Fruit fly (Drosophila melanogaster): Measurements from ENCODE around the gene CG43703.

CG43703 gene

dm6 chr2L:3806197-3807030 lies 41.1 kb downstream of the CG43703 start:
- TF ChIP-seq Gug (GFP tag; IDR thresholded peaks at IDR 0.05), result no peak
- peak; percentile 94 for TF ChIP-seq nerfin-1 (tag; optimal IDR thresholded peaks at IDR 0.05)
- no peak for TF ChIP-seq CG11723 (GFP tag; optimal IDR thresholded peaks at IDR 0.05)
- no peak for TF ChIP-seq kah (GFP tag; optimal IDR thresholded peaks at IDR 0.05)
- no peak for TF ChIP-seq sug (tag; optimal IDR thresholded peaks at IDR 0.05)
- no peak for TF ChIP-seq esg (GFP tag; conservative IDR thresholded peaks at IDR 0.05)
- no peak for TF ChIP-seq CG15601 (tag; optimal IDR thresholded peaks at IDR 0.05)
- no peak for TF ChIP-seq ac (GFP tag; optimal IDR thresholded peaks at IDR 0.05)
- no peak for TF ChIP-seq cato (GFP tag; optimal IDR thresholded peaks at IDR 0.05; ENCODE audit: borderline replicate concordance)
- TF ChIP-seq CG4282 (GFP tag; optimal IDR thresholded peaks at IDR 0.05), result no peak
- no peak for TF ChIP-seq salm (tag; optimal IDR thresholded peaks at IDR 0.05)
- peak; percentile 1 for TF ChIP-seq CG12155 (GFP tag; optimal IDR thresholded peaks at IDR 0.05)
- TF ChIP-seq mirr (GFP tag; optimal IDR thresholded peaks at IDR 0.05), result no peak
- no peak for TF ChIP-seq vvl (GFP tag; IDR thresholded peaks at IDR 0.05)
- TF ChIP-seq Jarid2 (GFP tag; optimal IDR thresholded peaks at IDR 0.05), result no peak
- no peak for TF ChIP-seq dmrt99B (tag; optimal IDR thresholded peaks at IDR 0.05)
- no peak for TF ChIP-seq CG4328 (GFP tag; optimal IDR thresholded peaks at IDR 0.05)
- no peak for TF ChIP-seq NC2α (GFP tag; optimal IDR thresholded peaks at IDR 0.05)
- TF ChIP-seq Deaf1 (tag; optimal IDR thresholded peaks at IDR 0.05), result peak; percentile 73
- no peak for TF ChIP-seq Neu2 (GFP tag; optimal IDR thresholded peaks at IDR 0.05; ENCODE audit: borderline replicate concordance)
- TF ChIP-seq Med (GFP tag), result peak; percentile 57
- TF ChIP-seq CG10267 (tag; optimal IDR thresholded peaks at IDR 0.05), result no peak
- TF ChIP-seq CG11695 (GFP tag; IDR thresholded peaks at IDR 0.05), result no peak
- TF ChIP-seq Dll (GFP tag; IDR thresholded peaks at IDR 0.05; ENCODE audit: partially characterized antibody), result no peak
- TF ChIP-seq D (optimal IDR thresholded peaks at IDR 0.05), result peak; percentile 43
- TF ChIP-seq D (GFP tag; optimal IDR thresholded peaks at IDR 0.05), result no peak
- no peak for TF ChIP-seq CG14014 (GFP tag; IDR thresholded peaks at IDR 0.05)
- TF ChIP-seq CrebB (tag; optimal IDR thresholded peaks at IDR 0.05), result no peak
- no peak for TF ChIP-seq CG5953 (GFP tag; IDR thresholded peaks at IDR 0.05)
- peak; percentile 70; the same call in 1 of the 2 replicates for TF ChIP-seq Drgx (GFP tag; IDR thresholded peaks at IDR 0.05)
- TF ChIP-seq cg (GFP tag; optimal IDR thresholded peaks at IDR 0.05), result peak; percentile 40
- no peak for TF ChIP-seq ATbp (GFP tag; optimal IDR thresholded peaks at IDR 0.05)
- peak; percentile 51; the same call in 2 of the 3 replicates for TF ChIP-seq ci (GFP tag; IDR thresholded peaks at IDR 0.05)
- TF ChIP-seq fd3F (GFP tag; optimal IDR thresholded peaks at IDR 0.05), result no peak
- TF ChIP-seq CG6254 (GFP tag; optimal IDR thresholded peaks at IDR 0.05), result no peak
- no peak for TF ChIP-seq CG4707 (GFP tag; optimal IDR thresholded peaks at IDR 0.05)
- TF ChIP-seq CG6854 (GFP tag; optimal IDR thresholded peaks at IDR 0.05), result no peak
- no peak for TF ChIP-seq CG10274 (GFP tag; optimal IDR thresholded peaks at IDR 0.05)
- no peak for TF ChIP-seq trh (GFP tag; optimal IDR thresholded peaks at IDR 0.05)
- TF ChIP-seq psq (GFP tag; optimal IDR thresholded peaks at IDR 0.05), result peak; percentile 88
- peak; percentile 3 for TF ChIP-seq zf30C (GFP tag; optimal IDR thresholded peaks at IDR 0.05)
- peak; percentile 58 to 71 for TF ChIP-seq Trl (optimal IDR thresholded peaks at IDR 0.05)
- no peak for TF ChIP-seq Trl (GFP tag; optimal IDR thresholded peaks at IDR 0.05)
- TF ChIP-seq Meics (GFP tag; optimal IDR thresholded peaks at IDR 0.05), result no peak
- TF ChIP-seq CG15011 (GFP tag; optimal IDR thresholded peaks at IDR 0.05), result no peak
- no peak for TF ChIP-seq CG2712 (tag; optimal IDR thresholded peaks at IDR 0.05)
- no peak for TF ChIP-seq tx (GFP tag; optimal IDR thresholded peaks at IDR 0.05)
- no peak for TF ChIP-seq CG8388 (GFP tag; optimal IDR thresholded peaks at IDR 0.05)
- no peak for TF ChIP-seq grau (tag; optimal IDR thresholded peaks at IDR 0.05)
- peak; percentile 19 for TF ChIP-seq CG3163 (GFP tag; optimal IDR thresholded peaks at IDR 0.05)

Data from whole organism, embryonic.